Worm (Caenorhabditis elegans) whole organism, dauer: Measurements from ENCODE around the gene sel-10.

ENCODE experiments used
- unc-62 ChIP-seq: sonication (generic microtip); optimal IDR thresholded peaks from 2 replicates; lab custom pipeline; 2017; ENCODE audit warnings: missing biosample characterization, missing genetic modification reagents, missing genetic modification characterization

Gene sel-10

ce11 chrV:13856376-13856775 lies 37.2 kb downstream of the sel-10 start, which contains the start of gene srx-134:
Gene srx-134 (minus strand): TSS chrV:13856476.
- no peak for TF ChIP-seq unc-62 (GFP tag; lab: Kevin White, UChicago)

ce11 chrV:13857132-13857531 lies 38.0 kb downstream of the sel-10 start, which contains the start of gene srx-136:
Gene srx-136 (plus strand): TSS chrV:13857432.
- no peak for TF ChIP-seq unc-62 (GFP tag; lab: Kevin White, UChicago)

- no peak for TF ChIP-seq unc-62 (GFP tag; lab: Kevin White, UChicago)
Measured at ce11 chrV:13858906-13859305, 39.7 kb downstream of the sel-10 start, which contains the start of gene srx-135. Gene srx-135 (plus strand): TSS chrV:13859206.

ce11 chrV:13862505-13862904 lies 43.3 kb downstream of the sel-10 start, which contains the start of gene srx-137:
Gene srx-137 (plus strand): TSS chrV:13862805.
- TF ChIP-seq unc-62 (GFP tag; lab: Kevin White, UChicago), result no peak

- no peak for TF ChIP-seq unc-62 (GFP tag; lab: Kevin White, UChicago)
Measured at ce11 chrV:13863700-13864099, 44.5 kb downstream of the sel-10 start.

ce11 chrV:13866353-13866752 lies 47.2 kb downstream of the sel-10 start, which contains the start of gene nhr-175:
Gene nhr-175 (plus strand): TSS chrV:13866691.
- no peak for TF ChIP-seq unc-62 (GFP tag; lab: Kevin White, UChicago)

ce11 chrV:13869551-13869950 lies 50.4 kb downstream of the sel-10 start:
- TF ChIP-seq unc-62 (GFP tag; lab: Kevin White, UChicago), result no peak
